Worm (Caenorhabditis elegans) whole organism, mixed stage, embryonic: ENCODE measurements around the gene efhc-1.
A peak's percentile ranks its signal among the peaks of the same experiment; 100 is the strongest.

Source experiments
- bed-3 ChIP-seq: fragments of 200-800 bp; sonication (Bioruptor generic); optimal IDR thresholded peaks from 3 replicates; lab custom pipeline; 2018; ENCODE audit warnings: mild to moderate bottlenecking, missing genetic modification characterization, moderate library complexity, missing compliant biosample characterization
- ceh-39 ChIP-seq: fragments of 150-350 bp; optimal IDR thresholded peaks from 2 replicates; lab custom pipeline; 2014; ENCODE audit warnings: missing biosample characterization, missing genetic modification characterization
- ces-1 ChIP-seq: fragments of 150-350 bp; optimal IDR thresholded peaks from 2 replicates; lab custom pipeline; 2014; ENCODE audit warnings: missing biosample characterization, missing genetic modification reagents, missing genetic modification characterization
- cnd-1 ChIP-seq: fragments of 200-800 bp; sonication (Bioruptor generic); optimal IDR thresholded peaks from 2 replicates; lab custom pipeline; 2018; ENCODE audit warnings: mild to moderate bottlenecking, missing genetic modification characterization, missing compliant biosample characterization
- mab-5 ChIP-seq: fragments of 150-350 bp; optimal IDR thresholded peaks from 2 replicates; lab custom pipeline; 2014; ENCODE audit warnings: missing biosample characterization, missing genetic modification characterization
- nhr-237 ChIP-seq: fragments of 150-350 bp; optimal IDR thresholded peaks from 2 replicates; lab custom pipeline; 2014; ENCODE audit warnings: missing biosample characterization, missing genetic modification characterization
- nhr-28 ChIP-seq: fragments of 150-350 bp; optimal IDR thresholded peaks from 2 replicates; lab custom pipeline; 2014; ENCODE audit warnings: missing biosample characterization, missing genetic modification characterization
- pha-4 ChIP-seq: fragments of 150-350 bp; optimal IDR thresholded peaks from 2 replicates; lab custom pipeline; 2018; ENCODE audit warnings: missing biosample characterization, missing genetic modification reagents, missing genetic modification characterization
- sem-2 ChIP-seq: fragments of 200-800 bp; sonication (Bioruptor generic); optimal IDR thresholded peaks from 2 replicates; lab custom pipeline; 2018; ENCODE audit warnings: mild to moderate bottlenecking, missing genetic modification characterization, missing compliant biosample characterization
- tbx-8 ChIP-seq: fragments of 200-800 bp; sonication (Bioruptor generic); optimal IDR thresholded peaks from 2 replicates; lab custom pipeline; 2018; ENCODE audit warnings: mild to moderate bottlenecking, missing genetic modification characterization, moderate library complexity, missing compliant biosample characterization
- unc-39 ChIP-seq: fragments of 150-350 bp; optimal IDR thresholded peaks from 2 replicates; lab custom pipeline; 2014; ENCODE audit warnings: missing biosample characterization, missing genetic modification characterization

ce11 chrX:10372556-10372955 is 14.4 kb downstream of the efhc-1 start, which contains the start of gene Y49A10A.2:
- TF ChIP-seq nhr-28 (tag; lab: Kevin White, UChicago) = no peak
- no peak for TF ChIP-seq bed-3 (GFP tag; lab: Kevin White, UChicago)
- TF ChIP-seq unc-39 (tag; lab: Kevin White, UChicago) = no peak
- TF ChIP-seq pha-4 (tag; lab: Kevin White, UChicago) = peak; percentile 39
- no peak for TF ChIP-seq nhr-237 (tag; lab: Kevin White, UChicago)
- no peak for TF ChIP-seq sem-2
- peak; percentile 50 for TF ChIP-seq ces-1 (GFP tag; lab: Kevin White, UChicago)
- peak; percentile 88 for TF ChIP-seq cnd-1 (tag; lab: Kevin White, UChicago)
- no peak for TF ChIP-seq tbx-8 (GFP tag; lab: Kevin White, UChicago)
- TF ChIP-seq mab-5 = no peak
- no peak for TF ChIP-seq ceh-39
